Worm (Caenorhabditis elegans): ENCODE measurements around the gene C17B7.14.

DNA sequence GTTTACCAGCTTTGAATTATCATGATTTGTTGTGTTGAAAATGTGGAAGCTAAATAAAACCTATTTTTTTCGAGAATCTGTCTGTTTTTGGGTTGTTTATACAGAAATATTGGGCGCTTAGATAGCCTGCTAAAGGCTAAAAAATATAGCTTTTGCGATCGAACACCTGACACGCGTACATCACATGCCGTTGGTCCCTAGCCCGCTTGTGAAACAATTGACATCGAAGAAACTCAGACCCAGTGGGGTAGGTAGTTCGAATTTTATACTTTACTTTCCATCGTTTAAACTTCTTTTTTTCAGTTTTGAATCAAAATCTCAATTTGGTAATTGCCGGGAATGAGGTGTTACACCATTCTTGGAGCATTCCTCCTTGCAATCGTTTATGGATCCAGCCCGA, 18.7 kb upstream of the C17B7.14 start, which contains the start of gene C17B7.4:
- TF ChIP-seq klf-2 (GFP tag; conservative IDR thresholded peaks at IDR 0.05) (no peak), flt-1 (GFP tag; IDR thresholded peaks at IDR 0.05) (no peak), tab-1 (GFP tag; IDR thresholded peaks at IDR 0.05) (no peak), ztf-29 (GFP tag; IDR thresholded peaks at IDR 0.05) (no peak), T22C8.4 (GFP tag; IDR thresholded peaks at IDR 0.05) (no peak), ztf-23 (GFP tag; IDR thresholded peaks at IDR 0.05) (no peak), med-1 (GFP tag; optimal IDR thresholded peaks at IDR 0.05; ENCODE audit: insufficient read depth) (no peak), ref-1 (GFP tag; conservative IDR thresholded peaks at IDR 0.05) (no peak)

Measured in whole organism, midembryonic.